Worm (Caenorhabditis elegans) whole organism, L1 larva: Measurements from ENCODE around the gene T23D5.8.
"Not testable (repeated sequence)": the region's sequence is repeated elsewhere in the genome, so short reads cannot be mapped to it uniquely, and the experiment has no call there.

Source experiments
- F16B12.6 ChIP-seq: fragments of 150-350 bp; optimal IDR thresholded peaks from 2 replicates; lab custom pipeline; 2014; ENCODE audit warnings: missing biosample characterization, missing genetic modification characterization
- alr-1 ChIP-seq: fragments of 200-800 bp; sonication (Bioruptor generic); optimal IDR thresholded peaks from 2 replicates; lab custom pipeline; 2018; ENCODE audit warnings: borderline replicate concordance, mild to moderate bottlenecking, missing genetic modification characterization, missing compliant biosample characterization
- ceh-63 ChIP-seq: fragments of 200-800 bp; sonication (Bioruptor generic); optimal IDR thresholded peaks from 2 replicates; lab custom pipeline; 2018; ENCODE audit warnings: mild to moderate bottlenecking, missing genetic modification characterization, missing compliant biosample characterization
- ceh-8 ChIP-seq: fragments of 200-800 bp; sonication (Bioruptor generic); optimal IDR thresholded peaks from 2 replicates; lab custom pipeline; 2018; ENCODE audit warnings: mild to moderate bottlenecking, missing genetic modification characterization, moderate library complexity, missing compliant biosample characterization
- ceh-88 ChIP-seq: fragments of 200-800 bp; sonication (Bioruptor generic); IDR thresholded peaks from 2 replicates; pipeline ENCODE4 v1.3.6; 2022; ENCODE audit warnings: missing genetic modification characterization, missing compliant biosample characterization
- ceh-90 ChIP-seq: sonication (generic microtip); optimal IDR thresholded peaks from 2 replicates; lab custom pipeline; 2016; ENCODE audit warnings: missing genetic modification characterization, missing compliant biosample characterization
- dsc-1 ChIP-seq: sonication (generic microtip); optimal IDR thresholded peaks from 2 replicates; lab custom pipeline; 2016; ENCODE audit warnings: mild to moderate bottlenecking, missing genetic modification characterization, missing compliant biosample characterization
- egl-13 ChIP-seq: sonication (generic microtip); optimal IDR thresholded peaks from 2 replicates; lab custom pipeline; 2016; ENCODE audit warnings: missing genotype, missing genetic modification reagents, missing genetic modification characterization, missing compliant biosample characterization
- elt-2 ChIP-seq: sonication (generic microtip); optimal IDR thresholded peaks from 2 replicates; lab custom pipeline; 2016; ENCODE audit warnings: missing genetic modification characterization, mild to moderate bottlenecking, inconsistent platforms, missing compliant biosample characterization, missing genetic modification reagents
- elt-3 ChIP-seq, 6 experiments: fragments of 150-350 bp in 1 of 6; sonication (generic microtip); optimal IDR thresholded peaks; 2 replicates each; lab custom pipeline; 2017 to 2018; ENCODE audit warnings: missing biosample characterization in 6 of 6, missing genetic modification characterization in 6 of 6, inconsistent platforms in 1 of 6
- fkh-8 ChIP-seq: sonication (generic microtip); optimal IDR thresholded peaks from 2 replicates; lab custom pipeline; 2016; ENCODE audit warnings: mild to moderate bottlenecking, missing genetic modification characterization, missing compliant biosample characterization
- hlh-4 ChIP-seq: sonication (generic microtip); optimal IDR thresholded peaks from 2 replicates; lab custom pipeline; 2016; ENCODE audit warnings: mild to moderate bottlenecking, missing genetic modification characterization, missing compliant biosample characterization
- irx-1 ChIP-seq: sonication (generic microtip); optimal IDR thresholded peaks from 2 replicates; lab custom pipeline; 2016; ENCODE audit warnings: missing genetic modification characterization, missing compliant biosample characterization
- jun-1 ChIP-seq: fragments of 150-350 bp; optimal IDR thresholded peaks from 2 replicates; lab custom pipeline; 2014; ENCODE audit warnings: missing biosample characterization, missing genetic modification reagents, missing genetic modification characterization
- lin-13 ChIP-seq: fragments of 150-350 bp; optimal IDR thresholded peaks from 2 replicates; lab custom pipeline; 2014; ENCODE audit warnings: missing biosample characterization, missing genetic modification reagents, missing genetic modification characterization
- lir-3 ChIP-seq: sonication (generic microtip); optimal IDR thresholded peaks from 2 replicates; lab custom pipeline; 2016; ENCODE audit warnings: mild to moderate bottlenecking, missing genetic modification characterization, moderate library complexity, missing compliant biosample characterization; ENCODE audit not compliant: poor library complexity
- mab-9 ChIP-seq: fragments of 200-800 bp; sonication (Bioruptor generic); IDR thresholded peaks from 2 replicates; pipeline ENCODE4 v1.3.6; 2022; ENCODE audit warnings: missing genetic modification reagents, missing genetic modification characterization, missing compliant biosample characterization
- mef-2 ChIP-seq: fragments of 150-350 bp; optimal IDR thresholded peaks from 2 replicates; lab custom pipeline; 2014; ENCODE audit warnings: missing biosample characterization, missing genetic modification characterization
- mep-1 ChIP-seq: fragments of 150-350 bp; optimal IDR thresholded peaks from 2 replicates; lab custom pipeline; 2014; ENCODE audit warnings: missing biosample characterization, missing genetic modification characterization
- nhr-11 ChIP-seq: fragments of 150-350 bp; optimal IDR thresholded peaks from 2 replicates; lab custom pipeline; 2014; ENCODE audit warnings: missing biosample characterization, missing genetic modification characterization
- nhr-47 ChIP-seq: sonication (generic microtip); optimal IDR thresholded peaks from 2 replicates; lab custom pipeline; 2016; ENCODE audit warnings: mild to moderate bottlenecking, missing genetic modification characterization, moderate library complexity, missing compliant biosample characterization
- nhr-71 ChIP-seq: sonication (generic microtip); optimal IDR thresholded peaks from 2 replicates; lab custom pipeline; 2016; ENCODE audit warnings: mild to moderate bottlenecking, missing genetic modification characterization, moderate library complexity, missing compliant biosample characterization
- pag-3 ChIP-seq: sonication (generic microtip); optimal IDR thresholded peaks from 2 replicates; lab custom pipeline; 2017; ENCODE audit warnings: missing genetic modification characterization, mild to moderate bottlenecking, missing compliant biosample characterization, antibody characterized with exemption, borderline replicate concordance; ENCODE audit not compliant: insufficient read depth
- pax-3 ChIP-seq: fragments of 200-800 bp; sonication (Bioruptor generic); optimal IDR thresholded peaks from 2 replicates; lab custom pipeline; 2018; ENCODE audit warnings: mild to moderate bottlenecking, missing genetic modification characterization, moderate library complexity, missing compliant biosample characterization
- skn-1 ChIP-seq: fragments of 150-350 bp; optimal IDR thresholded peaks from 2 replicates; lab custom pipeline; 2014; ENCODE audit warnings: missing biosample characterization, missing genetic modification characterization
- snpc-4 ChIP-seq: fragments of 150-350 bp; optimal IDR thresholded peaks from 2 replicates; lab custom pipeline; 2014; ENCODE audit warnings: missing biosample characterization, missing genetic modification characterization
- snu-23 ChIP-seq: sonication (generic microtip); optimal IDR thresholded peaks from 2 replicates; lab custom pipeline; 2016; ENCODE audit warnings: missing genetic modification characterization, missing compliant biosample characterization
- sox-4 ChIP-seq: sonication (generic microtip); optimal IDR thresholded peaks from 2 replicates; lab custom pipeline; 2016; ENCODE audit warnings: missing genetic modification characterization, missing compliant biosample characterization
- sup-37 ChIP-seq: fragments of 200-800 bp; sonication (Bioruptor generic); optimal IDR thresholded peaks from 2 replicates; lab custom pipeline; 2018; ENCODE audit warnings: mild to moderate bottlenecking, missing genetic modification characterization, missing compliant biosample characterization
- vab-15 ChIP-seq: sonication (generic microtip); optimal IDR thresholded peaks from 2 replicates; lab custom pipeline; 2017; ENCODE audit warnings: missing genotype, mild to moderate bottlenecking, missing genetic modification characterization, missing compliant biosample characterization
- xbp-1 ChIP-seq: sonication (generic microtip); optimal IDR thresholded peaks from 2 replicates; lab custom pipeline; 2016; ENCODE audit warnings: missing genetic modification characterization, missing compliant biosample characterization
- zip-4 ChIP-seq: fragments of 200-800 bp; sonication (Bioruptor generic); optimal IDR thresholded peaks from 2 replicates; lab custom pipeline; 2018; ENCODE audit warnings: mild to moderate bottlenecking, missing genetic modification characterization, moderate library complexity, missing compliant biosample characterization

Gene T23D5.8

ce11 chrV:15748343-15748742 is at the start of gene T23D5.8:
Gene T23D5.8, minus strand, starts transcription at chrV:15748443.
- not testable (repeated sequence) for TF ChIP-seq nhr-47 (tag; lab: Kevin White, UChicago); pag-3; elt-3 (tag; optimal IDR thresholded peaks at IDR 0.05; lab: Kevin White, UChicago)

ce11 chrV:15796087-15796486 is 47.8 kb upstream of the T23D5.8 start, which contains the start of gene nhr-223:
Gene nhr-223, plus strand, starts transcription at chrV:15796387.
- no peak for TF ChIP-seq lin-13 (GFP tag; lab: Kevin White, UChicago)
- no peak for TF ChIP-seq alr-1
- TF ChIP-seq, all 84 proteins: peak for 0

- no peak for TF ChIP-seq elt-3 (tag; optimal IDR thresholded peaks at IDR 0.05; lab: Kevin White, UChicago)
- TF ChIP-seq lir-3: no peak
- TF ChIP-seq vab-15: no peak
- TF ChIP-seq F16B12.6 (tag; lab: Kevin White, UChicago): no peak
- TF ChIP-seq nhr-47 (tag; lab: Kevin White, UChicago): no peak
- TF ChIP-seq dsc-1 (tag; lab: Kevin White, UChicago): no peak
- no peak for TF ChIP-seq skn-1 (tag; lab: Kevin White, UChicago)
- TF ChIP-seq mep-1 (tag; lab: Kevin White, UChicago): no peak
- no peak for TF ChIP-seq nhr-11 (tag; lab: Kevin White, UChicago)
- TF ChIP-seq sox-4 (tag; lab: Kevin White, UChicago): no peak
- no peak for TF ChIP-seq nhr-71 (tag; lab: Kevin White, UChicago)
- no peak for TF ChIP-seq lin-13 (GFP tag; lab: Kevin White, UChicago)
Observed at ce11 chrV:15793270-15793669, 45.0 kb upstream of the T23D5.8 start, which contains the start of gene T26E4.7. Gene T26E4.7, plus strand, starts transcription at chrV:15793570.

ce11 chrV:15792409-15792808 is 44.2 kb upstream of the T23D5.8 start, which contains the start of gene T26E4.4:
Gene T26E4.4, minus strand, starts transcription at chrV:15792509.
- no peak for TF ChIP-seq jun-1 (tag; lab: Kevin White, UChicago)
- no peak for TF ChIP-seq snpc-4 (tag; lab: Kevin White, UChicago)
- no peak for TF ChIP-seq mef-2 (tag; lab: Kevin White, UChicago)

ce11 chrV:15782494-15782893 is 34.3 kb upstream of the T23D5.8 start, which contains the start of gene T26E4.3:
Gene T26E4.3, plus strand, starts transcription at chrV:15782794.
- TF ChIP-seq hlh-4 (no peak), sup-37 (GFP tag; lab: Kevin White, UChicago) (no peak), snu-23 (no peak)

ce11 chrV:15781086-15781485 is 32.8 kb upstream of the T23D5.8 start, which contains the start of gene T26E4.2:
Gene T26E4.2, plus strand, starts transcription at chrV:15781386.
- TF ChIP-seq ceh-90 (tag; lab: Kevin White, UChicago): no peak
- TF ChIP-seq irx-1: no peak
- no peak for TF ChIP-seq sox-4 (tag; lab: Kevin White, UChicago)
- no peak for TF ChIP-seq elt-3 (tag; optimal IDR thresholded peaks at IDR 0.05; lab: Kevin White, UChicago)
- TF ChIP-seq elt-2 (tag; lab: Kevin White, UChicago): no peak
- TF ChIP-seq zip-4 (GFP tag; lab: Kevin White, UChicago): no peak
- no peak for TF ChIP-seq pax-3 (tag; lab: Kevin White, UChicago)
- TF ChIP-seq ceh-8 (GFP tag; lab: Kevin White, UChicago): no peak
- TF ChIP-seq egl-13 (tag; lab: Kevin White, UChicago): no peak
- TF ChIP-seq ceh-88: no peak
- no peak for TF ChIP-seq mab-9 (GFP tag; lab: Robert Waterston, UW)
- no peak for TF ChIP-seq xbp-1
- TF ChIP-seq ceh-63 (GFP tag; lab: Kevin White, UChicago): no peak
- TF ChIP-seq skn-1 (tag; lab: Kevin White, UChicago): no peak
- no peak for TF ChIP-seq fkh-8 (tag; lab: Kevin White, UChicago)
